Fruit fly (Drosophila melanogaster) Kc167 (cell line): ENCODE results near the gene ec.

Experiments used
- Myc ChIP-seq: fragments of >200 bp; optimal IDR thresholded peaks from 2 replicates; lab custom pipeline; 2017; ENCODE audit warnings: missing external identifiers
- Sin3A ChIP-seq: fragments of >200 bp; optimal IDR thresholded peaks from 2 replicates; lab custom pipeline; 2018; ENCODE audit warnings: missing external identifiers
- h ChIP-seq: fragments of >200 bp; optimal IDR thresholded peaks from 3 replicates; lab custom pipeline; 2018; ENCODE audit warnings: missing external identifiers
- insv ChIP-seq: fragments of >200 bp; optimal IDR thresholded peaks from 3 replicates; lab custom pipeline; 2018; ENCODE audit warnings: missing external identifiers
- psq ChIP-seq: fragments of >200 bp; optimal IDR thresholded peaks from 2 replicates; lab custom pipeline; 2017; ENCODE audit warnings: missing external identifiers
- ttk ChIP-seq: sonication (Bioruptor generic); optimal IDR thresholded peaks from 2 replicates; lab custom pipeline; 2017; ENCODE audit warnings: missing external identifiers

- TF ChIP-seq psq (lab: Kevin White, UChicago): peak; percentile 54
- TF ChIP-seq h (lab: Kevin White, UChicago): no peak
- no peak for TF ChIP-seq ttk (lab: Kevin White, UChicago)
- TF ChIP-seq insv (lab: Kevin White, UChicago): no peak
- no peak for TF ChIP-seq Myc (lab: Kevin White, UChicago)
- no peak for TF ChIP-seq Sin3A (lab: Kevin White, UChicago)
These were observed 38.4 kb upstream of the ec start for dm6 chrX:3772811-3773740.
